Worm (Caenorhabditis elegans) whole organism, midembryonic: ENCODE data around the gene ifet-1.

Experiments
- T22C8.4 ChIP-seq: fragments of 200-800 bp; sonication (Bioruptor generic); IDR thresholded peaks from 2 replicates; pipeline ENCODE4 v1.3.6; 2022; ENCODE audit warnings: missing genetic modification characterization, missing compliant biosample characterization
- cog-1 ChIP-seq: sonication (generic microtip); optimal IDR thresholded peaks from 2 replicates; lab custom pipeline; 2016; ENCODE audit warnings: missing genetic modification characterization, missing compliant biosample characterization
- flt-1 ChIP-seq: fragments of 200-800 bp; sonication (Bioruptor generic); IDR thresholded peaks from 2 replicates; pipeline ENCODE4 v1.3.6; 2022; ENCODE audit warnings: missing genetic modification characterization, missing compliant biosample characterization
- klf-2 ChIP-seq: fragments of 200-800 bp; sonication (Bioruptor generic); conservative IDR thresholded peaks from 2 replicates; pipeline ENCODE4 v1.3.6; 2022; ENCODE audit warnings: missing genetic modification reagents, missing genetic modification characterization, missing compliant biosample characterization
- med-1 ChIP-seq: sonication (generic microtip); optimal IDR thresholded peaks from 2 replicates; lab custom pipeline; 2017; ENCODE audit warnings: missing genetic modification characterization, mild to moderate bottlenecking, missing compliant biosample characterization, antibody characterized with exemption, missing genetic modification reagents; ENCODE audit not compliant: insufficient read depth
- ref-1 ChIP-seq: fragments of 200-800 bp; sonication (Bioruptor generic); conservative IDR thresholded peaks from 2 replicates; pipeline ENCODE4 v1.3.6; 2022; ENCODE audit warnings: missing genetic modification reagents, missing genetic modification characterization, missing compliant biosample characterization
- tab-1 ChIP-seq: fragments of 200-800 bp; sonication (Bioruptor generic); IDR thresholded peaks from 2 replicates; pipeline ENCODE4 v1.3.6; 2022; ENCODE audit warnings: missing genetic modification characterization, missing compliant biosample characterization
- ztf-23 ChIP-seq: fragments of 200-800 bp; sonication (Bioruptor generic); IDR thresholded peaks from 2 replicates; pipeline ENCODE4 v1.3.6; 2022; ENCODE audit warnings: missing genetic modification reagents, missing genetic modification characterization, missing compliant biosample characterization
- ztf-29 ChIP-seq: fragments of 200-800 bp; sonication (Bioruptor generic); IDR thresholded peaks from 2 replicates; pipeline ENCODE4 v1.3.6; 2022; ENCODE audit warnings: missing genetic modification reagents, missing genetic modification characterization, missing compliant biosample characterization

ifet-1 gene

ce11 chrIII:4474908-4475307 is at the start of gene ifet-1:
ifet-1 (minus strand) TSS chrIII:4475150.
- TF ChIP-seq ref-1 (no peak), tab-1 (GFP tag; lab: Robert Waterston, UW) (no peak), T22C8.4 (GFP tag; lab: Robert Waterston, UW) (no peak), cog-1 (tag; lab: Kevin White, UChicago) (no peak), klf-2 (no peak), ztf-23 (no peak), med-1 (GFP tag; lab: Kevin White, UChicago) (no peak), ztf-29 (GFP tag; lab: Robert Waterston, UW) (no peak), flt-1 (GFP tag; lab: Robert Waterston, UW) (no peak)

DNA sequence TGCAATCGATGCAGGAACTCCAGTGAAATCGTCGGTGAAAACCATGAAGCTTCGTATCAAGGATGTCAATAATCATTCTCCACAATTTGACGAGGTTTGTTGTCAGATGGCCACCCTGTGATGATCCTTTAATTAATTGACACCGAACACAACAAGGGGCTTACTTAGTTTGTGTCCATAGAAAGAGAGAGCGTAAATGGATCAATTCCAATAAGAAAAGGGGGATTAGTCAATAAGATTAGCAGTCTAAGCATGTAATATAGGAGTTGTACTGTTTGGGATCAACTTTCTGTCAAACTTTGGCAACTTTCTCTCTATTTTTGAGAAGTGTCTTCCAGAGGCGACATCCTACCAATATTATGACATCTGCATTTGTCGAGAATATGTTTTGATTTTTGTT is 49.1 kb upstream of the ifet-1 start:
- TF ChIP-seq med-1 (GFP tag; lab: Kevin White, UChicago) (no peak), klf-2 (no peak), flt-1 (GFP tag; lab: Robert Waterston, UW) (no peak), ref-1 (no peak), cog-1 (tag; lab: Kevin White, UChicago) (no peak), ztf-29 (GFP tag; lab: Robert Waterston, UW) (no peak), tab-1 (GFP tag; lab: Robert Waterston, UW) (no peak), T22C8.4 (GFP tag; lab: Robert Waterston, UW) (no peak), ztf-23 (no peak)

DNA sequence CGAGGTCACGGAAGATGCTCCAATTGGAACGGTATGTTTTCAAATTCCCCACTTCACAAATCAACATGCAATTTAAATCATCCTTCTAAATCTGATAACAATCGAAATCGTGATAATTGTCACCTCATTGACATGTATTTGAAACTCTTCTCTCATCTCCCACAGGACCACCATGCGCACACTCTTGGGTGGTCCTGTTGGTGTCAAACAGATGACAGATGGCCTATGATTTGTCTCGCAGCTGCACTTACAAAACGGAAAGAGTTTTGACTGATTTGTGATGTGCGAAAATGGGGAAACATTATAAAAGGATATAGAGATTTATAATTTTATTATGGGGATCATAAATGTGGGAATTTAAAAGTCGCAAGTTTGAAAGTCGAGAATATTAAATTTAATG is 48.5 kb upstream of the ifet-1 start:
- TF ChIP-seq cog-1 (tag; lab: Kevin White, UChicago) (no peak), T22C8.4 (GFP tag; lab: Robert Waterston, UW) (no peak), ztf-29 (GFP tag; lab: Robert Waterston, UW) (no peak), flt-1 (GFP tag; lab: Robert Waterston, UW) (no peak), klf-2 (no peak), tab-1 (GFP tag; lab: Robert Waterston, UW) (no peak), med-1 (GFP tag; lab: Kevin White, UChicago) (no peak), ztf-23 (no peak), ref-1 (no peak)

- TF ChIP-seq ztf-29 (GFP tag; lab: Robert Waterston, UW) (no peak), med-1 (GFP tag; lab: Kevin White, UChicago) (no peak), cog-1 (tag; lab: Kevin White, UChicago) (no peak), flt-1 (GFP tag; lab: Robert Waterston, UW) (no peak), T22C8.4 (GFP tag; lab: Robert Waterston, UW) (no peak), tab-1 (GFP tag; lab: Robert Waterston, UW) (no peak), klf-2 (no peak), ztf-23 (no peak), ref-1 (no peak)
Measured at ce11 chrIII:4520057-4520456, 45.1 kb upstream of the ifet-1 start, which contains the start of gene cdh-4. cdh-4 (plus strand) TSS chrIII:4520357.

DNA sequence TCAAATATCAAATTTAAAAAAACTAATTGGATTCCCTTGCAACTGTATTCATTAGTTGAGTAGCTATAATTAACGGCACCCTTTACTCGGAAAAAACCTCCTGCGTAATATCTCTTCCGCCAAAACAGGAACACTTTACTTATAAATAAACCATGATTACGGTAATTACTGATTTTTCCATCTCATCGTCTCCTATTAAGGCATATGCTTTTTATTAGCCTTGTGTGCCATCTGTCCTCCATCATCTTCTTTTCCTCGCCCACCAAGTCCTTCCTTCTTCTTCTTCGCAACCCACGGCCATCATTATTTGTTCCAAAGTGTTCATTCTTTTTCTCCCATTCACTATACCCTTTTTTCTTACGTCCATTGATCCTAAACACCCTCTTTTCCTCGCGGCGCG is 44.5 kb upstream of the ifet-1 start:
- TF ChIP-seq ztf-29 (GFP tag; lab: Robert Waterston, UW) (no peak), ref-1 (no peak), flt-1 (GFP tag; lab: Robert Waterston, UW) (no peak), cog-1 (tag; lab: Kevin White, UChicago) (no peak), klf-2 (no peak), ztf-23 (no peak), T22C8.4 (GFP tag; lab: Robert Waterston, UW) (no peak), tab-1 (GFP tag; lab: Robert Waterston, UW) (no peak)

DNA sequence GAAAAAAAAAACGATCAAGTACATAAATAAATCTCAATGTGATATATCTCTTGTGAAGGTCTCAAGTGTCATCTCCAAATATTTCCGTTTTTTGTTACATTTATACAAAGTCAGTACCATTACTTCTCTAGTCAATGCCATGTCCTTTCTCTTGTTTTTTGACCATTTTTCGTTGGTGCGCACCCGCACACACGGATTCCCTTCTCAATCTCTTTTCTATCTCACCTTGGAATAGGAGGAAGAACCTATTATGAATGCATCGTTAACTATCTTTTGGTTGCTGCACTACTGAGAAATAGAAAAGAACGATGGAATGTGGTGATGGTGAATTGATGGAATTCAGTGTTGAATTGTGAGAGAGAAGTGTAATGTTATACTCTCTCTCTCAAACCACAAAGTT is 42.8 kb upstream of the ifet-1 start:
- no peak for TF ChIP-seq flt-1 (GFP tag; lab: Robert Waterston, UW)
- TF ChIP-seq ztf-29 (GFP tag; lab: Robert Waterston, UW), result no peak

DNA sequence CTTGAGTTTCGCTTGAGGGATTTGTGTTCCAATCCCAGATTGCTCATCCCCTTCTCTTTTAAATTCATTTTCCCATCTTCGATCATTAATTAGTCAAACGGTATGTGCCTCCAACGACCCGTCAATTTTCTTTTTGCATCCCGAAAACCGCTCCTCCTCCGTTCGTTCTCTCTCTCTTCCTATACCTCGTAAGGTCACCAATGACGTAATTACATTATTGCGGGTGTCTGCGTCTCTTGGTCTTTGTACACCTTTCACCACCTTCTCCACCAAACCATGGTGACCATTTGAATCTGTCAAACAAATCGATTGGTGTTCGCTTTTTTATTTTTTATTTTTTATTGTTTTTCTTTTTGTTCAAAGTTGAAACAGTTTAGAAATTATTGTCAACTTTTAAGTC is 40.2 kb upstream of the ifet-1 start:
- TF ChIP-seq ztf-23, result no peak
- TF ChIP-seq cog-1 (tag; lab: Kevin White, UChicago), result no peak
- no peak for TF ChIP-seq ztf-29 (GFP tag; lab: Robert Waterston, UW)
- TF ChIP-seq ref-1, result no peak
- no peak for TF ChIP-seq T22C8.4 (GFP tag; lab: Robert Waterston, UW)
- TF ChIP-seq flt-1 (GFP tag; lab: Robert Waterston, UW), result no peak
- TF ChIP-seq med-1 (GFP tag; lab: Kevin White, UChicago), result no peak
- TF ChIP-seq klf-2, result no peak
- TF ChIP-seq tab-1 (GFP tag; lab: Robert Waterston, UW), result no peak

ce11 chrIII:4513926-4514325 is 39.0 kb upstream of the ifet-1 start:
- TF ChIP-seq ztf-23 (no peak), cog-1 (tag; lab: Kevin White, UChicago) (no peak), tab-1 (GFP tag; lab: Robert Waterston, UW) (0 out of 2 replicates have a peak, but pooled peaks have one; percentile 33), flt-1 (GFP tag; lab: Robert Waterston, UW) (no peak), ref-1 (0 out of 2 replicates have a peak, but pooled peaks have one; percentile 41)

DNA sequence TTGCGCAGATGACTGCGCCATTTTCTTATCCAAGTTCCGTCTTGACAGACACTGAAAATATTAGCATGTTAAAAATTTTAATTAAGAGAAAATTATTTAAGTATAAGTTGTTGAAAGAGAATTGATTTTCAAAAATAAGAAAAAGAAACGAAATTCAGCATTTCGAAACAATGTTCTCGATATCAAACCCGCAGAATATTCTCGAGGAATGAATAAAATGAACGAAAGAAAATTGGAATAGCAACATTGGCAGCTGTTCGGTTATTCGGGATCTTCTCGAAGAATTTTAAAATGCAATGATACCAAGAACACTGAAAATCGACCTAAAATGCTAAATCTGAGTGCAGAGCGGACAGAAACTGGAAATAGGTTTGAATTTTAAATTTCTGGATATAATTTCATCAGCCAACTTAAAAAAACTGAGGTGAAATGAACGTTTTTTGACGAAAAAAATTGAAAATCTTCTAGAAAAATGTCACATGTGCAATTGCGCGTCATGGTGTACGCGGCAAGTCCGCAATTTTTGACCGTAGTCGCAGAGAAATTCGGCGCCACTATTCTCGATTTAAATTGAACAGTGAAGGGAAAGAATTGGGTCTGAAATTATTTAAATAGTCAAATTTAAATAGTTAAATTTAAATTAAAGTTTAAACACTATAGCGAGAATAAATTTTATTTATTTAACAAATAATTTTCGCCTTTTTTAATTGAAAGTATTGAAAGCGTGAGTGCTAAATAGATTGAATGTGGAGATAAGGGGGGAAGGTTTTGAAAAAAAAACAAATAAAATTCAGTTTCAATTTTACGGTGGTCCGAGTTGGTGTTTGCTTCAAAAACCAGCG is 33.3 kb upstream of the ifet-1 start, which contains the start of the genes cct-5 and F25F2.1:
Gene cct-5, minus strand, starts transcription at position 51 of the 842 bp plus-strand sequence.
Gene F25F2.1, plus strand, starts transcription at position 792 of the 842 bp plus-strand sequence.
- peak; percentile 62; the same call in 1 of the 2 replicates for TF ChIP-seq ztf-23
- 0 out of 2 replicates have a peak, but pooled peaks have one; percentile 29 for TF ChIP-seq flt-1 (GFP tag; lab: Robert Waterston, UW)
- TF ChIP-seq cog-1 (tag; lab: Kevin White, UChicago), result no peak
